Fruit fly (Drosophila melanogaster): ENCODE measurements around the gene GatC.

The GatC gene

dm6 chr2L:13804561-13805067, 28.3 kb downstream of the GatC start (continued):
- no peak for TF ChIP-seq unpg (GFP tag; optimal IDR thresholded peaks at IDR 0.05)
- TF ChIP-seq Doc2 (GFP tag; IDR thresholded peaks at IDR 0.05), result no peak
- TF ChIP-seq CG12744 (GFP tag; optimal IDR thresholded peaks at IDR 0.05), result no peak
- no peak for TF ChIP-seq CG10321 (GFP tag; IDR thresholded peaks at IDR 0.05)
- TF ChIP-seq oc (tag; optimal IDR thresholded peaks at IDR 0.05), result no peak
- no peak for TF ChIP-seq knrl (GFP tag; IDR thresholded peaks at IDR 0.05; ENCODE audit: partially characterized antibody)
- TF ChIP-seq CG33557 (GFP tag; optimal IDR thresholded peaks at IDR 0.05), result no peak
- TF ChIP-seq Poxn (GFP tag; IDR thresholded peaks at IDR 0.05), result no peak
- TF ChIP-seq CG8290 (GFP tag; optimal IDR thresholded peaks at IDR 0.05), result no peak
- no peak for TF ChIP-seq CG8290 (tag; optimal IDR thresholded peaks at IDR 0.05)
- TF ChIP-seq CG12104 (GFP tag; optimal IDR thresholded peaks at IDR 0.05), result no peak
- no peak for TF ChIP-seq CG16815 (GFP tag; optimal IDR thresholded peaks at IDR 0.05)
- TF ChIP-seq pho (GFP tag; optimal IDR thresholded peaks at IDR 0.05), result no peak
- no peak for TF ChIP-seq CG16813 (GFP tag; IDR thresholded peaks at IDR 0.05; ENCODE audit: partially characterized antibody)
- no peak for TF ChIP-seq Deaf1 (tag; optimal IDR thresholded peaks at IDR 0.05)
- TF ChIP-seq CoRest (tag; optimal IDR thresholded peaks at IDR 0.05), result no peak
- TF ChIP-seq tx (GFP tag; optimal IDR thresholded peaks at IDR 0.05), result no peak
- no peak for TF ChIP-seq Sin3A (optimal IDR thresholded peaks at IDR 0.05)
- TF ChIP-seq Hr39 (optimal IDR thresholded peaks at IDR 0.05), result no peak
- TF ChIP-seq usp (GFP tag; optimal IDR thresholded peaks at IDR 0.05), result no peak
- TF ChIP-seq MBD-R2 (GFP tag; IDR thresholded peaks at IDR 0.05), result no peak
- no peak for TF ChIP-seq CG3726 (GFP tag; IDR thresholded peaks at IDR 0.05)
- no peak for TF ChIP-seq ttk (GFP tag; IDR thresholded peaks at IDR 0.05)
- no peak for TF ChIP-seq Nf-YC (tag; optimal IDR thresholded peaks at IDR 0.05)
- TF ChIP-seq crol (GFP tag; IDR thresholded peaks at IDR 0.05), result peak; percentile 20; the same call in 1 of the 2 replicates
- TF ChIP-seq peb (GFP tag; IDR thresholded peaks at IDR 0.05), result no peak
- TF ChIP-seq onecut (GFP tag; IDR thresholded peaks at IDR 0.05), result peak; percentile 46; the same call in 1 of the 2 replicates
- TF ChIP-seq sqz (GFP tag; optimal IDR thresholded peaks at IDR 0.05), result peak; percentile 50

dm6 chr2L:13803805-13804560, 28.9 kb downstream of the GatC start:
- no peak for TF ChIP-seq CG9727 (GFP tag; optimal IDR thresholded peaks at IDR 0.05)
- no peak for TF ChIP-seq Hr3 (GFP tag; optimal IDR thresholded peaks at IDR 0.05)
- TF ChIP-seq CG18599 (GFP tag; optimal IDR thresholded peaks at IDR 0.05), result peak; percentile 26
- TF ChIP-seq exex (tag; optimal IDR thresholded peaks at IDR 0.05), result peak; percentile 93
- TF ChIP-seq CG7987 (GFP tag; optimal IDR thresholded peaks at IDR 0.05), result peak; percentile 94
- peak; percentile 64 for TF ChIP-seq Med (GFP tag)
- peak; percentile 82 for TF ChIP-seq Deaf1 (tag; optimal IDR thresholded peaks at IDR 0.05)
- peak; percentile 31 for TF ChIP-seq gro (GFP tag; optimal IDR thresholded peaks at IDR 0.05)
- TF ChIP-seq sd (tag; optimal IDR thresholded peaks at IDR 0.05), result peak; percentile 75
- peak; percentile 25 for TF ChIP-seq Jarid2 (GFP tag; optimal IDR thresholded peaks at IDR 0.05)
- peak; percentile 6 for TF ChIP-seq HHEX (GFP tag; optimal IDR thresholded peaks at IDR 0.05)
- TF ChIP-seq CG12769 (tag; optimal IDR thresholded peaks at IDR 0.05), result peak; percentile 38
- TF ChIP-seq CG1602 (GFP tag; optimal IDR thresholded peaks at IDR 0.05), result no peak
- TF ChIP-seq CG30431 (GFP tag; optimal IDR thresholded peaks at IDR 0.05), result no peak
- TF ChIP-seq BtbVII (GFP tag; optimal IDR thresholded peaks at IDR 0.05), result peak; percentile 10
- TF ChIP-seq grn (GFP tag; optimal IDR thresholded peaks at IDR 0.05), result peak; percentile 50
- TF ChIP-seq so (GFP tag; IDR thresholded peaks at IDR 0.05), result peak; percentile 22; the same call in 1 of the 3 replicates
